Fruit fly (Drosophila melanogaster) whole organism, embryonic: ENCODE results near the gene TwdlV.

Source experiments
- Antp ChIP-seq: fragments of 200-800 bp; sonication (Bioruptor generic); optimal IDR thresholded peaks from 3 replicates; lab custom pipeline; 2016; ENCODE audit warnings: missing biosample characterization, missing genetic modification characterization
- Atf6 ChIP-seq: fragments of 200-800 bp; sonication (Bioruptor generic); IDR thresholded peaks from 2 replicates; pipeline ENCODE4 v1.3.6; 2022; ENCODE audit warnings: missing biosample characterization, missing genetic modification characterization
- B-H1 ChIP-seq: fragments of 200-800 bp; sonication (Bioruptor generic); IDR thresholded peaks from 3 replicates; pipeline ENCODE4 v1.3.6; 2022; ENCODE audit warnings: missing biosample characterization, missing genetic modification characterization
- CG10267 ChIP-seq: fragments of 200-800 bp; sonication (Bioruptor generic); optimal IDR thresholded peaks from 2 replicates; lab custom pipeline; 2018; ENCODE audit warnings: missing biosample characterization, mild to moderate bottlenecking, missing genetic modification characterization, moderate library complexity
- CG10366 ChIP-seq: fragments of 200-800 bp; sonication (Bioruptor generic); IDR thresholded peaks from 2 replicates; pipeline ENCODE4 v1.3.6; 2022; ENCODE audit warnings: missing biosample characterization, missing genetic modification characterization
- CG11247 ChIP-seq: fragments of 200-800 bp; sonication (Bioruptor generic); IDR thresholded peaks from 2 replicates; pipeline ENCODE4 v1.3.6; 2022; ENCODE audit warnings: missing biosample characterization, missing genetic modification characterization
- CG11560 ChIP-seq: fragments of 200-800 bp; sonication (Bioruptor generic); IDR thresholded peaks from 3 replicates; pipeline ENCODE4 v1.3.6; 2022; ENCODE audit warnings: missing biosample characterization, missing genetic modification characterization
- CG1603 ChIP-seq: fragments of 200-800 bp; sonication (Bioruptor generic); optimal IDR thresholded peaks from 2 replicates; lab custom pipeline; 2019; ENCODE audit warnings: missing biosample characterization, mild to moderate bottlenecking, missing genetic modification characterization, moderate library complexity
- CG1647 ChIP-seq: fragments of 200-800 bp; sonication (Bioruptor generic); optimal IDR thresholded peaks from 3 replicates; lab custom pipeline; 2016; ENCODE audit warnings: missing biosample characterization, missing genetic modification characterization
- CG16813 ChIP-seq: fragments of 200-800 bp; sonication (Bioruptor generic); IDR thresholded peaks from 3 replicates; pipeline ENCODE4 v1.3.6; 2022; ENCODE audit warnings: missing biosample characterization, missing genetic modification characterization; ENCODE audit not compliant: partially characterized antibody
- CG17385 ChIP-seq: fragments of 200-800 bp; sonication (Bioruptor generic); optimal IDR thresholded peaks from 3 replicates; lab custom pipeline; 2018; ENCODE audit warnings: missing biosample characterization, mild to moderate bottlenecking, missing genetic modification characterization
- CG2129 ChIP-seq: fragments of 200-800 bp; sonication (Bioruptor generic); IDR thresholded peaks from 2 replicates; pipeline ENCODE4 v1.3.6; 2022; ENCODE audit warnings: missing biosample characterization, missing genetic modification characterization; ENCODE audit not compliant: partially characterized antibody
- CG7786 ChIP-seq: fragments of 200-800 bp; sonication (Bioruptor generic); optimal IDR thresholded peaks from 2 replicates; lab custom pipeline; 2016; ENCODE audit warnings: missing biosample characterization, missing genetic modification characterization
- CG8290 ChIP-seq, 3 experiments: fragments of 200-800 bp; sonication (Bioruptor generic); optimal IDR thresholded peaks; 2 replicates each; lab custom pipeline; 2016 to 2019; ENCODE audit warnings: missing biosample characterization in 3 of 3, missing genetic modification characterization in 3 of 3, mild to moderate bottlenecking in 2 of 3, moderate library complexity in 1 of 3
- CG9609 ChIP-seq: fragments of 200-800 bp; sonication (Bioruptor generic); optimal IDR thresholded peaks from 3 replicates; lab custom pipeline; 2016; ENCODE audit warnings: missing biosample characterization, missing genetic modification characterization
- CG9727 ChIP-seq: fragments of 200-800 bp; sonication (Bioruptor generic); optimal IDR thresholded peaks from 3 replicates; lab custom pipeline; 2017; ENCODE audit warnings: missing biosample characterization, mild to moderate bottlenecking, missing genetic modification characterization
- D ChIP-seq, 2 experiments: fragments of 200-800 bp in 1 of 2; fragments of >200 bp in 1 of 2; sonication (Bioruptor generic) in 1 of 2; optimal IDR thresholded peaks; 2 replicates in 1 of 2; 3 replicates in 1 of 2; lab custom pipeline; 2017; ENCODE audit warnings: mild to moderate bottlenecking in 1 of 2, missing biosample characterization in 1 of 2, missing genetic modification characterization in 1 of 2, missing genetic modification reagents in 1 of 2
- Dfd ChIP-seq, 2 experiments: fragments of >200 bp; optimal IDR thresholded peaks; 2 replicates each; lab custom pipeline; 2017; ENCODE audit warnings: missing biosample characterization in 2 of 2, missing genetic modification characterization in 2 of 2
- Dll ChIP-seq: fragments of 200-800 bp; sonication (Bioruptor generic); IDR thresholded peaks from 4 replicates; pipeline ENCODE4 v1.3.6; 2022; ENCODE audit warnings: missing biosample characterization, missing genetic modification characterization; ENCODE audit not compliant: partially characterized antibody
- Hsf ChIP-seq: fragments of 200-800 bp; sonication (Bioruptor generic); optimal IDR thresholded peaks from 3 replicates; lab custom pipeline; 2016; ENCODE audit warnings: missing biosample characterization, missing genetic modification characterization
- Kr ChIP-seq: fragments of 200-800 bp; sonication (Bioruptor generic); optimal IDR thresholded peaks from 2 replicates; lab custom pipeline; 2017; ENCODE audit warnings: missing biosample characterization, mild to moderate bottlenecking, missing genetic modification characterization
- Lhr ChIP-seq: fragments of 200-800 bp; sonication (Bioruptor generic); optimal IDR thresholded peaks from 3 replicates; lab custom pipeline; 2017; ENCODE audit warnings: mild to moderate bottlenecking, missing biosample characterization, missing genetic modification reagents, missing genetic modification characterization
- Lim3 ChIP-seq: fragments of 200-800 bp; sonication (Bioruptor generic); IDR thresholded peaks from 2 replicates; pipeline ENCODE4 v1.3.6; 2022; ENCODE audit warnings: missing biosample characterization, missing genetic modification characterization
- Mrtf ChIP-seq: fragments of 200-800 bp; sonication (Bioruptor generic); IDR thresholded peaks from 3 replicates; pipeline ENCODE4 v1.3.6; 2022; ENCODE audit warnings: missing biosample characterization, missing genetic modification characterization
- Myb ChIP-seq: fragments of 200-800 bp; sonication (Bioruptor generic); optimal IDR thresholded peaks from 2 replicates; lab custom pipeline; 2016; ENCODE audit warnings: missing biosample characterization, missing genetic modification characterization
- NC2β ChIP-seq: fragments of 200-800 bp; sonication (Bioruptor generic); optimal IDR thresholded peaks from 2 replicates; lab custom pipeline; 2016; ENCODE audit warnings: missing biosample characterization, missing genetic modification characterization
- Oli ChIP-seq: fragments of 200-800 bp; sonication (Bioruptor generic); optimal IDR thresholded peaks from 2 replicates; lab custom pipeline; 2018; ENCODE audit warnings: missing biosample characterization, mild to moderate bottlenecking, missing genetic modification characterization, moderate library complexity
- Rx ChIP-seq: fragments of 200-800 bp; sonication (Bioruptor generic); IDR thresholded peaks from 2 replicates; pipeline ENCODE4 v1.3.6; 2022; ENCODE audit warnings: missing biosample characterization, missing genetic modification characterization
- Sry-δ ChIP-seq: fragments of 200-800 bp; sonication (Bioruptor generic); optimal IDR thresholded peaks from 2 replicates; lab custom pipeline; 2016; ENCODE audit warnings: missing biosample characterization, missing genetic modification characterization
- Trl ChIP-seq, 3 experiments: fragments of >200 bp in 2 of 3; fragments of 200-800 bp in 1 of 3; sonication (Bioruptor generic) in 1 of 3; optimal IDR thresholded peaks; 2 replicates in 1 of 3; 3 replicates in 2 of 3; lab custom pipeline; 2016 to 2017; ENCODE audit warnings: missing biosample characterization in 1 of 3, missing genetic modification characterization in 1 of 3
- YL-1 ChIP-seq: fragments of 200-800 bp; sonication (Bioruptor generic); optimal IDR thresholded peaks from 3 replicates; lab custom pipeline; 2017; ENCODE audit warnings: missing biosample characterization, mild to moderate bottlenecking, missing genetic modification characterization
- bsh ChIP-seq, 2 experiments: fragments of 200-800 bp; sonication (Bioruptor generic); optimal IDR thresholded peaks; 2 replicates each; lab custom pipeline; 2017 to 2018; ENCODE audit warnings: mild to moderate bottlenecking in 2 of 2, missing biosample characterization in 2 of 2, missing genetic modification characterization in 2 of 2, moderate library complexity in 1 of 2
- chm ChIP-seq: fragments of 200-800 bp; sonication (Bioruptor generic); IDR thresholded peaks from 2 replicates; pipeline ENCODE4 v1.3.6; 2022; ENCODE audit warnings: missing biosample characterization, missing genetic modification characterization
- dysf ChIP-seq: fragments of 200-800 bp; sonication (Bioruptor generic); IDR thresholded peaks from 3 replicates; pipeline ENCODE4 v1.3.6; 2022; ENCODE audit warnings: missing biosample characterization, missing genetic modification characterization
- ewg ChIP-seq: fragments of 200-800 bp; sonication (Bioruptor generic); optimal IDR thresholded peaks from 3 replicates; lab custom pipeline; 2017; ENCODE audit warnings: mild to moderate bottlenecking, missing biosample characterization, missing genetic modification reagents, missing genetic modification characterization
- exex ChIP-seq: fragments of 200-800 bp; sonication (Bioruptor generic); optimal IDR thresholded peaks from 4 replicates; lab custom pipeline; 2018; ENCODE audit warnings: missing biosample characterization, mild to moderate bottlenecking, missing genetic modification characterization, moderate library complexity
- eyg ChIP-seq: fragments of 200-800 bp; sonication (Bioruptor generic); optimal IDR thresholded peaks from 3 replicates; lab custom pipeline; 2016; ENCODE audit warnings: missing biosample characterization, missing genetic modification characterization
- gfzf ChIP-seq: fragments of 200-800 bp; sonication (Bioruptor generic); optimal IDR thresholded peaks from 2 replicates; lab custom pipeline; 2016; ENCODE audit warnings: missing biosample characterization, mild to moderate bottlenecking, missing genetic modification characterization, moderate library complexity
- jing ChIP-seq: fragments of 200-800 bp; sonication (Bioruptor generic); optimal IDR thresholded peaks from 2 replicates; lab custom pipeline; 2018; ENCODE audit warnings: missing biosample characterization, mild to moderate bottlenecking, missing genetic modification characterization
- kay ChIP-seq: fragments of 200-800 bp; sonication (Bioruptor generic); optimal IDR thresholded peaks from 2 replicates; lab custom pipeline; 2016; ENCODE audit warnings: missing biosample characterization, missing genetic modification characterization
- ken ChIP-seq: fragments of 200-800 bp; sonication (Bioruptor generic); IDR thresholded peaks from 3 replicates; pipeline ENCODE4 v1.3.6; 2022; ENCODE audit warnings: missing biosample characterization, missing genetic modification characterization
- lbe ChIP-seq: fragments of 200-800 bp; sonication (Bioruptor generic); optimal IDR thresholded peaks from 2 replicates; lab custom pipeline; 2016; ENCODE audit warnings: missing biosample characterization, mild to moderate bottlenecking, missing genetic modification characterization
- mld ChIP-seq: fragments of 200-800 bp; sonication (Bioruptor generic); IDR thresholded peaks from 3 replicates; pipeline ENCODE4 v1.3.6; 2022; ENCODE audit warnings: missing biosample characterization, missing genetic modification characterization; ENCODE audit not compliant: partially characterized antibody
- pnt ChIP-seq: fragments of 200-800 bp; sonication (Bioruptor generic); optimal IDR thresholded peaks from 3 replicates; lab custom pipeline; 2016; ENCODE audit warnings: missing biosample characterization, missing genetic modification characterization
- seq ChIP-seq: fragments of 200-800 bp; sonication (Bioruptor generic); IDR thresholded peaks from 2 replicates; pipeline ENCODE4 v1.3.6; 2022; ENCODE audit warnings: missing biosample characterization, missing genetic modification characterization
- tio ChIP-seq: fragments of 200-800 bp; sonication (Bioruptor generic); optimal IDR thresholded peaks from 2 replicates; lab custom pipeline; 2017; ENCODE audit warnings: missing biosample characterization, missing genetic modification characterization, inconsistent platforms
- ttk ChIP-seq: fragments of 200-800 bp; sonication (Bioruptor generic); IDR thresholded peaks from 2 replicates; pipeline ENCODE4 v2.1.2; 2022; ENCODE audit warnings: missing biosample characterization, missing genetic modification characterization
- wek ChIP-seq: fragments of 200-800 bp; sonication (Bioruptor generic); optimal IDR thresholded peaks from 3 replicates; lab custom pipeline; 2018; ENCODE audit warnings: missing biosample characterization, mild to moderate bottlenecking, missing genetic modification characterization, moderate library complexity
- wor ChIP-seq: fragments of 200-800 bp; sonication (Bioruptor generic); IDR thresholded peaks from 2 replicates; pipeline ENCODE4 v1.3.6; 2022; ENCODE audit warnings: missing biosample characterization, missing genetic modification characterization

The TwdlV gene

DNA sequence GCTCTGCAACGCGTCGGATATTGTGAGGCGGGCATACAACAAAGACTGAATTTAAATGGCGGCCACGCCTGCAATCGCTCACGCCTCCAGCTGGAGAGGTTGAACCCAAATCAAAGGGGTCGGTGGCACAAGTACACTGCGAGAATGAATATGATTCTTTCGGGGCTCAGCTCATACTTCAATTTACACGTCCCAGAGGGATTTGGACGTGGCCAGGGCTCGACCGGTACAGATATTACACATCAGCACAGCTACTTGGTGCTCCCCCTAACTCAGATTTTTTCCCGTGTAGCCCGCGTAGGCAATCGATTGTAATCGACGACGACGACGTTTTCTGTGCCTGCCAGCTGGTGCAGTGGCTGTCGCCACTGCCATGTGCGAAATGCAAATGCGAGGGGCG is 40.5 kb upstream of the TwdlV start (continued):
- TF ChIP-seq CG8290 (GFP tag; optimal IDR thresholded peaks at IDR 0.05; lab: Kevin White, UChicago) (no peak), CG8290 (tag; optimal IDR thresholded peaks at IDR 0.05; lab: Kevin White, UChicago) (peak in 1 of 2 experiments; percentile 95), ewg (peak; percentile 66), NC2β (GFP tag; lab: Kevin White, UChicago) (peak; percentile 58), ttk (peak; percentile 94), Hsf (GFP tag; lab: Kevin White, UChicago) (peak; percentile 71), CG7786 (GFP tag; lab: Kevin White, UChicago) (peak; percentile 65), Atf6 (GFP tag; lab: Robert Waterston, UW) (peak; percentile 72; the same call in 1 of the 2 replicates), Dfd (GFP tag; optimal IDR thresholded peaks at IDR 0.05; lab: Kevin White, UChicago) (no peak), YL-1 (GFP tag; lab: Kevin White, UChicago) (no peak), wor (GFP tag; lab: Robert Waterston, UW) (peak; percentile 80), seq (GFP tag; lab: Robert Waterston, UW) (peak; percentile 77), ken (GFP tag; lab: Robert Waterston, UW) (peak; percentile 85), CG11560 (tag; lab: Robert Waterston, UW) (peak; percentile 68; the same call in 2 of the 3 replicates), gfzf (GFP tag; lab: Kevin White, UChicago) (no peak), Mrtf (GFP tag; lab: Robert Waterston, UW) (peak; percentile 91), wek (peak; percentile 37), D (optimal IDR thresholded peaks at IDR 0.05; lab: Kevin White, UChicago) (no peak), D (GFP tag; optimal IDR thresholded peaks at IDR 0.05; lab: Kevin White, UChicago) (peak; percentile 70), Rx (peak; percentile 90), Antp (GFP tag; lab: Kevin White, UChicago) (peak; percentile 89), CG1603 (tag; lab: Kevin White, UChicago) (peak; percentile 92), CG16813 (no peak), Trl (optimal IDR thresholded peaks at IDR 0.05; lab: Kevin White, UChicago) (no peak), Trl (GFP tag; optimal IDR thresholded peaks at IDR 0.05; lab: Kevin White, UChicago) (peak; percentile 64), chm (GFP tag; lab: Robert Waterston, UW) (peak; percentile 50; the same call in 1 of the 2 replicates), Dll (GFP tag; lab: Robert Waterston, UW) (no peak), Myb (GFP tag; lab: Kevin White, UChicago) (peak; percentile 46), Oli (tag; lab: Kevin White, UChicago) (peak; percentile 79), CG9609 (GFP tag; lab: Kevin White, UChicago) (peak; percentile 70), Kr (GFP tag; lab: Kevin White, UChicago) (no peak), lbe (GFP tag; lab: Kevin White, UChicago) (no peak), CG9727 (GFP tag; lab: Kevin White, UChicago) (peak; percentile 47), dysf (GFP tag; lab: Robert Waterston, UW) (peak; percentile 91), CG10366 (GFP tag; lab: Robert Waterston, UW) (peak; percentile 91), CG2129 (no peak), tio (GFP tag; lab: Kevin White, UChicago) (peak; percentile 14), Lim3 (GFP tag; lab: Robert Waterston, UW) (peak; percentile 53; the same call in 1 of the 2 replicates), jing (GFP tag; lab: Kevin White, UChicago) (peak; percentile 78), exex (no peak), kay (peak; percentile 53), pnt (GFP tag; lab: Kevin White, UChicago) (peak; percentile 83), Lhr (GFP tag; lab: Kevin White, UChicago) (peak; percentile 29), bsh (GFP tag; optimal IDR thresholded peaks at IDR 0.05; lab: Kevin White, UChicago) (peak; percentile 25 to 76), CG11247 (GFP tag; lab: Robert Waterston, UW) (peak; percentile 83), CG17385 (GFP tag; lab: Kevin White, UChicago) (peak; percentile 66), Sry-δ (GFP tag; lab: Kevin White, UChicago) (peak; percentile 40), eyg (GFP tag; lab: Kevin White, UChicago) (peak; percentile 40), CG1647 (peak; percentile 71), B-H1 (peak; percentile 85), mld (no peak), CG10267 (tag; lab: Kevin White, UChicago) (peak; percentile 26)
